Worm (Caenorhabditis elegans): ENCODE measurements around the gene tag-273.

tag-273 gene

ce11 chrIV:14464065-14464567 is 40.9 kb downstream of the tag-273 start, which contains the start of gene dld-1 (continued):
- TF ChIP-seq nhr-237 (tag; optimal IDR thresholded peaks at IDR 0.05), result peak; percentile 88
- TF ChIP-seq lin-13 (GFP tag; optimal IDR thresholded peaks at IDR 0.05), result peak; percentile 98
- peak; percentile 21 for TF ChIP-seq unc-62 (GFP tag; optimal IDR thresholded peaks at IDR 0.05)
- no peak for TF ChIP-seq nhr-11 (tag; optimal IDR thresholded peaks at IDR 0.05)
- peak; percentile 48 to 73 for TF ChIP-seq mdl-1 (tag; optimal IDR thresholded peaks at IDR 0.05)
- peak; percentile 95 for TF ChIP-seq sma-3 (GFP tag; optimal IDR thresholded peaks at IDR 0.05)
- peak; percentile 93 for TF ChIP-seq ceh-82 (tag; optimal IDR thresholded peaks at IDR 0.05)
- TF ChIP-seq unc-55 (GFP tag; optimal IDR thresholded peaks at IDR 0.05), result peak; percentile 100
- peak; percentile 79 for TF ChIP-seq ceh-16 (tag; optimal IDR thresholded peaks at IDR 0.05)
- peak; percentile 98 for TF ChIP-seq lin-11 (tag; optimal IDR thresholded peaks at IDR 0.05)
- TF ChIP-seq egl-27 (tag; optimal IDR thresholded peaks at IDR 0.05), result peak; percentile 97
- TF ChIP-seq F13H6.1 (tag; optimal IDR thresholded peaks at IDR 0.05), result peak; percentile 93
- TF ChIP-seq nhr-10 (tag; optimal IDR thresholded peaks at IDR 0.05), result peak; percentile 15
- peak; percentile 98 for TF ChIP-seq C34F6.9 (tag; optimal IDR thresholded peaks at IDR 0.05)
- peak; percentile 7 for TF ChIP-seq nhr-12 (tag; optimal IDR thresholded peaks at IDR 0.05)
- no peak for TF ChIP-seq unc-39 (tag; optimal IDR thresholded peaks at IDR 0.05)
- no peak for TF ChIP-seq ztf-11 (tag; optimal IDR thresholded peaks at IDR 0.05)
- peak; percentile 72 for TF ChIP-seq blmp-1 (tag; optimal IDR thresholded peaks at IDR 0.05; ENCODE audit: insufficient read depth)

ce11 chrIV:14456667-14457066 is 48.3 kb downstream of the tag-273 start, which contains the start of gene nspg-9:
nspg-9 (plus strand) TSS chrIV:14456900.
- TF ChIP-seq ama-1 (optimal IDR thresholded peaks at IDR 0.05) (no peak), nhr-129 (tag; optimal IDR thresholded peaks at IDR 0.05) (peak; percentile 27), crh-2 (tag; optimal IDR thresholded peaks at IDR 0.05) (peak; percentile 39), gmeb-1 (tag; optimal IDR thresholded peaks at IDR 0.05) (peak; percentile 16), fos-1 (tag; optimal IDR thresholded peaks at IDR 0.05) (peak; percentile 88), zag-1 (tag; optimal IDR thresholded peaks at IDR 0.05) (no peak)

ce11 chrIV:14445191-14445795 is 59.7 kb downstream of the tag-273 start:
- peak; percentile 36 for TF ChIP-seq F13H6.1 (tag; optimal IDR thresholded peaks at IDR 0.05)
- TF ChIP-seq Y55F3AM.14 (GFP tag; optimal IDR thresholded peaks at IDR 0.05), result no peak
- peak; percentile 59 for TF ChIP-seq sma-9 (GFP tag; optimal IDR thresholded peaks at IDR 0.05)
- no peak for TF ChIP-seq sma-9 (tag; optimal IDR thresholded peaks at IDR 0.05)
- TF ChIP-seq nhr-10 (tag; optimal IDR thresholded peaks at IDR 0.05), result no peak
- no peak for TF ChIP-seq R02D3.7 (tag; optimal IDR thresholded peaks at IDR 0.05)
- no peak for TF ChIP-seq lsy-2 (tag; optimal IDR thresholded peaks at IDR 0.05)
- no peak for TF ChIP-seq ceh-16 (tag; optimal IDR thresholded peaks at IDR 0.05)
- TF ChIP-seq sma-3 (GFP tag; optimal IDR thresholded peaks at IDR 0.05), result peak; percentile 41
- TF ChIP-seq ama-1 (optimal IDR thresholded peaks at IDR 0.05), result no peak
- peak; percentile 89 for TF ChIP-seq snpc-4 (tag; optimal IDR thresholded peaks at IDR 0.05)
- TF ChIP-seq mbf-1 (tag; optimal IDR thresholded peaks at IDR 0.05), result no peak
- peak; percentile 69 for TF ChIP-seq nhr-129 (tag; optimal IDR thresholded peaks at IDR 0.05)
- no peak for TF ChIP-seq elt-1 (tag; optimal IDR thresholded peaks at IDR 0.05)
- no peak for TF ChIP-seq skn-1 (tag; optimal IDR thresholded peaks at IDR 0.05)
- peak; percentile 38 for TF ChIP-seq nhr-25 (tag; optimal IDR thresholded peaks at IDR 0.05)
- no peak for TF ChIP-seq aly-2 (tag; optimal IDR thresholded peaks at IDR 0.05)
- peak; percentile 38 for TF ChIP-seq crh-2 (tag; optimal IDR thresholded peaks at IDR 0.05)
- TF ChIP-seq unc-55 (GFP tag; optimal IDR thresholded peaks at IDR 0.05), result no peak
- TF ChIP-seq alr-1 (tag; optimal IDR thresholded peaks at IDR 0.05), result no peak
- TF ChIP-seq lin-11 (tag; optimal IDR thresholded peaks at IDR 0.05), result no peak
- no peak for TF ChIP-seq nhr-11 (tag; optimal IDR thresholded peaks at IDR 0.05)
- TF ChIP-seq lin-13 (GFP tag; optimal IDR thresholded peaks at IDR 0.05), result peak; percentile 24
- no peak for TF ChIP-seq egl-27 (tag; optimal IDR thresholded peaks at IDR 0.05)
- no peak for TF ChIP-seq ztf-4 (tag; optimal IDR thresholded peaks at IDR 0.05)
- peak; percentile 52 for TF ChIP-seq nhr-21 (tag; optimal IDR thresholded peaks at IDR 0.05)
- TF ChIP-seq C34F6.9 (tag; optimal IDR thresholded peaks at IDR 0.05), result no peak
- no peak for TF ChIP-seq nhr-237 (tag; optimal IDR thresholded peaks at IDR 0.05)
- TF ChIP-seq gmeb-1 (tag; optimal IDR thresholded peaks at IDR 0.05), result peak; percentile 24
